Worm (Caenorhabditis elegans): Measurements from ENCODE around the gene Y51B9A.9.

- TF ChIP-seq ama-1 (optimal IDR thresholded peaks at IDR 0.05), result no peak
- no peak for TF ChIP-seq dmd-4 (tag; optimal IDR thresholded peaks at IDR 0.05)
- no peak for TF ChIP-seq unc-39 (tag; optimal IDR thresholded peaks at IDR 0.05)
- no peak for TF ChIP-seq unc-62 (GFP tag; optimal IDR thresholded peaks at IDR 0.05)
- no peak for TF ChIP-seq lin-13 (GFP tag; optimal IDR thresholded peaks at IDR 0.05)
- TF ChIP-seq ceh-82 (tag; optimal IDR thresholded peaks at IDR 0.05), result no peak
- no peak for TF ChIP-seq nhr-77 (tag; optimal IDR thresholded peaks at IDR 0.05)
- no peak for TF ChIP-seq aly-2 (tag; optimal IDR thresholded peaks at IDR 0.05)
- no peak for TF ChIP-seq zag-1 (tag; optimal IDR thresholded peaks at IDR 0.05)
- TF ChIP-seq egl-27 (tag; optimal IDR thresholded peaks at IDR 0.05), result no peak
- TF ChIP-seq lsy-2 (tag; optimal IDR thresholded peaks at IDR 0.05), result no peak
- no peak for TF ChIP-seq C34F6.9 (tag; optimal IDR thresholded peaks at IDR 0.05)
Observed at ce11 chrII:9412086-9412608, 14.8 kb upstream of the Y51B9A.9 start, which contains the start of gene arrd-3.
